Worm (Caenorhabditis elegans) whole organism, L2 larva: Measurements from ENCODE around the gene svh-1.

ENCODE experiments used
- R02D3.7 ChIP-seq: fragments of 150-350 bp; optimal IDR thresholded peaks from 2 replicates; lab custom pipeline; 2014; ENCODE audit warnings: missing biosample characterization, missing genetic modification characterization
- Y55F3AM.14 ChIP-seq: fragments of 200-800 bp; sonication (Bioruptor generic); optimal IDR thresholded peaks from 2 replicates; lab custom pipeline; 2018; ENCODE audit warnings: mild to moderate bottlenecking, missing genetic modification characterization, missing compliant biosample characterization
- ZK546.5 ChIP-seq: sonication (generic microtip); optimal IDR thresholded peaks from 2 replicates; lab custom pipeline; 2017; ENCODE audit warnings: missing biosample characterization, missing genetic modification characterization
- alr-1 ChIP-seq: fragments of 150-350 bp; optimal IDR thresholded peaks from 2 replicates; lab custom pipeline; 2014; ENCODE audit warnings: missing biosample characterization, missing genetic modification characterization
- aly-2 ChIP-seq: fragments of 150-350 bp; optimal IDR thresholded peaks from 2 replicates; lab custom pipeline; 2014; ENCODE audit warnings: missing biosample characterization, missing genetic modification characterization
- ama-1 ChIP-seq: fragments of 150-350 bp; optimal IDR thresholded peaks from 2 replicates; lab custom pipeline; 2018; ENCODE audit warnings: inconsistent platforms
- crh-2 ChIP-seq: sonication (generic microtip); optimal IDR thresholded peaks from 2 replicates; lab custom pipeline; 2017; ENCODE audit warnings: missing biosample characterization, missing genetic modification characterization
- dmd-4 ChIP-seq: sonication (generic microtip); optimal IDR thresholded peaks from 2 replicates; lab custom pipeline; 2017; ENCODE audit warnings: missing biosample characterization, missing genetic modification characterization
- elt-1 ChIP-seq: fragments of 150-350 bp; optimal IDR thresholded peaks from 2 replicates; lab custom pipeline; 2014; ENCODE audit warnings: missing biosample characterization, missing genetic modification characterization
- elt-3 ChIP-seq: sonication (generic microtip); optimal IDR thresholded peaks from 2 replicates; lab custom pipeline; 2017; ENCODE audit warnings: missing biosample characterization, missing genetic modification characterization
- fos-1 ChIP-seq: fragments of 150-350 bp; optimal IDR thresholded peaks from 2 replicates; lab custom pipeline; 2014; ENCODE audit warnings: missing biosample characterization, missing genetic modification characterization
- lin-11 ChIP-seq: fragments of 150-350 bp; sonication (generic microtip); optimal IDR thresholded peaks from 2 replicates; lab custom pipeline; 2014; ENCODE audit warnings: missing biosample characterization, missing genetic modification characterization, inconsistent platforms, mixed read lengths
- lin-39 ChIP-seq: fragments of 150-350 bp; optimal IDR thresholded peaks from 2 replicates; lab custom pipeline; 2014; ENCODE audit warnings: missing biosample characterization, missing genetic modification reagents, missing genetic modification characterization
- mab-5 ChIP-seq: fragments of 150-350 bp; optimal IDR thresholded peaks from 2 replicates; lab custom pipeline; 2014; ENCODE audit warnings: missing biosample characterization, missing genetic modification characterization
- mdl-1 ChIP-seq, 2 experiments: fragments of 150-350 bp in 1 of 2; sonication (generic microtip) in 1 of 2; optimal IDR thresholded peaks; 2 replicates each; lab custom pipeline; 2017; ENCODE audit warnings: missing biosample characterization in 2 of 2, missing genetic modification characterization in 2 of 2
- nhr-10 ChIP-seq: sonication (generic microtip); optimal IDR thresholded peaks from 2 replicates; lab custom pipeline; 2017; ENCODE audit warnings: missing biosample characterization, missing genetic modification characterization
- nhr-11 ChIP-seq: fragments of 150-350 bp; optimal IDR thresholded peaks from 2 replicates; lab custom pipeline; 2014; ENCODE audit warnings: missing biosample characterization, missing genetic modification characterization
- nhr-12 ChIP-seq: fragments of 150-350 bp; optimal IDR thresholded peaks from 2 replicates; lab custom pipeline; 2014; ENCODE audit warnings: missing biosample characterization, missing genetic modification characterization
- nhr-129 ChIP-seq: fragments of 150-350 bp; optimal IDR thresholded peaks from 2 replicates; lab custom pipeline; 2014; ENCODE audit warnings: missing biosample characterization, missing genetic modification characterization
- nhr-21 ChIP-seq: fragments of 150-350 bp; optimal IDR thresholded peaks from 2 replicates; lab custom pipeline; 2014; ENCODE audit warnings: missing biosample characterization, missing genetic modification characterization
- nhr-237 ChIP-seq: fragments of 150-350 bp; optimal IDR thresholded peaks from 2 replicates; lab custom pipeline; 2014; ENCODE audit warnings: missing biosample characterization, missing genetic modification characterization
- nhr-25 ChIP-seq: fragments of 150-350 bp; sonication (generic microtip); optimal IDR thresholded peaks from 3 replicates; lab custom pipeline; 2014; ENCODE audit warnings: missing biosample characterization, missing genetic modification characterization
- nhr-6 ChIP-seq: fragments of 150-350 bp; optimal IDR thresholded peaks from 2 replicates; lab custom pipeline; 2014; ENCODE audit warnings: missing biosample characterization, missing genetic modification characterization
- nhr-77 ChIP-seq: fragments of 150-350 bp; optimal IDR thresholded peaks from 2 replicates; lab custom pipeline; 2014; ENCODE audit warnings: missing biosample characterization, missing genetic modification characterization
- sem-4 ChIP-seq: fragments of 150-350 bp; optimal IDR thresholded peaks from 2 replicates; lab custom pipeline; 2014; ENCODE audit warnings: missing biosample characterization, missing genetic modification reagents, missing genetic modification characterization
- skn-1 ChIP-seq: sonication (generic microtip); optimal IDR thresholded peaks from 2 replicates; lab custom pipeline; 2017; ENCODE audit warnings: missing biosample characterization, missing genetic modification characterization
- sma-3 ChIP-seq: sonication (generic microtip); optimal IDR thresholded peaks from 2 replicates; lab custom pipeline; 2016; ENCODE audit warnings: missing genetic modification reagents, missing genetic modification characterization, missing compliant biosample characterization
- sma-9 ChIP-seq, 2 experiments: fragments of 150-350 bp in 1 of 2; sonication (generic microtip) in 1 of 2; optimal IDR thresholded peaks; 2 replicates each; lab custom pipeline; 2014 to 2016; ENCODE audit warnings: missing genetic modification characterization in 2 of 2, mild to moderate bottlenecking in 1 of 2, missing biosample characterization in 1 of 2, missing compliant biosample characterization in 1 of 2, missing genetic modification reagents in 1 of 2, moderate library complexity in 1 of 2
- snpc-4 ChIP-seq: fragments of 150-350 bp; optimal IDR thresholded peaks from 2 replicates; lab custom pipeline; 2014; ENCODE audit warnings: missing biosample characterization, missing genetic modification characterization
- unc-62 ChIP-seq: fragments of 150-350 bp; optimal IDR thresholded peaks from 2 replicates; lab custom pipeline; 2014; ENCODE audit warnings: missing biosample characterization, missing genetic modification reagents, missing genetic modification characterization
- zag-1 ChIP-seq: fragments of 150-350 bp; optimal IDR thresholded peaks from 2 replicates; lab custom pipeline; 2014; ENCODE audit warnings: missing biosample characterization, missing genetic modification characterization
- ztf-1 ChIP-seq: fragments of 200-800 bp; sonication (Bioruptor generic); conservative IDR thresholded peaks from 2 replicates; pipeline ENCODE4 v1.3.6; 2022; ENCODE audit warnings: missing genetic modification characterization, missing compliant biosample characterization
- ztf-11 ChIP-seq: sonication (generic microtip); optimal IDR thresholded peaks from 2 replicates; lab custom pipeline; 2017; ENCODE audit warnings: missing biosample characterization, missing genetic modification characterization
- ztf-4 ChIP-seq: fragments of 150-350 bp; optimal IDR thresholded peaks from 2 replicates; lab custom pipeline; 2014; ENCODE audit warnings: missing biosample characterization, missing genetic modification characterization

svh-1 gene

DNA sequence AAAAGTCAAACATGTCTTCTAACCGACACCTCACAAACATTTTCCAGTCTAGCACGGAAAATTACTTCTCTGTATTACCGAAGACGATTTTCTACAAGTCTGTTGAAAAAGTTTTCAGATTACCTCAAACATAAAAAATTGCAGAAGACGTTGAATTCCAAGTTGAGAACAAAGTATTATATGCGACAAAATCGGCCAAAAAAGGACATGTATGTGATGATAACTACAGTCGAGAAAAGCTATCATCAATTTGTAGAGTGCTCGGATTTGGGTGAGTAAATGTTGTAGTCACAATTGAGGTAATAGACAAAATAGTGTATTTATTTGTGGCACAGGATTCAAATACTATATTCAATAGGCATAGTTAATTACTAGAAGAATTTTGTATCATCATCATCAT lies 2.4 kb downstream of the svh-1 start:
- TF ChIP-seq nhr-77 (no peak), dmd-4 (tag; lab: Kevin White, UChicago) (no peak), nhr-129 (tag; lab: Kevin White, UChicago) (no peak), ztf-11 (tag; lab: Kevin White, UChicago) (no peak), nhr-10 (tag; lab: Kevin White, UChicago) (no peak), elt-3 (tag; lab: Kevin White, UChicago) (no peak), aly-2 (tag; lab: Kevin White, UChicago) (no peak), crh-2 (tag; lab: Kevin White, UChicago) (no peak), nhr-6 (no peak), sma-3 (GFP tag; lab: Kevin White, UChicago) (no peak), fos-1 (no peak), R02D3.7 (tag; lab: Kevin White, UChicago) (no peak), nhr-21 (tag; lab: Kevin White, UChicago) (no peak), unc-62 (GFP tag; lab: Kevin White, UChicago) (no peak), ztf-1 (GFP tag; lab: Robert Waterston, UW) (no peak), alr-1 (no peak), mdl-1 (tag; optimal IDR thresholded peaks at IDR 0.05; lab: Kevin White, UChicago) (no peak), nhr-25 (no peak)

DNA sequence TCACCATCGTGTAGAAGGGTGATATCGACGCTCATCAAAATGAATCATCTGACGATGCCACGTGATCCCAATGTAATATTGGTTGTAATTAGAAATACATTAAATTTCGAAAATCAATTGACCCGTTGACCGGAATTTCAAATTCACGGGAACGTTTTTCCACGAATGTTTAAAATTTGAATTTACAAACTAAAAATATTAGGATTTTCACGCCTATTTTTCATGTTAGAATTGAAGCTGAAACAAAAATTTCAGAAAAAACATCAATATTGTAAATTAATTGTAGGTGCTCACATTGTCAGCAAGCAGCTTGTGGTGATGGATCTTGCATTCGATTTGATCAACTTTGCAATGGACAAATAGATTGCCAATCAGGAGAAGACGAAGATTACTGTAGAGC lies 3.9 kb downstream of the svh-1 start, which contains the start of gene C07G1.6:
TSS of gene C07G1.6 (minus strand) at position 101 of the 400 bp plus-strand sequence.
- no peak for TF ChIP-seq alr-1
- TF ChIP-seq lin-39 (tag; lab: Kevin White, UChicago) = no peak
- no peak for TF ChIP-seq nhr-10 (tag; lab: Kevin White, UChicago)
- TF ChIP-seq, all 48 proteins: peak for 0

DNA sequence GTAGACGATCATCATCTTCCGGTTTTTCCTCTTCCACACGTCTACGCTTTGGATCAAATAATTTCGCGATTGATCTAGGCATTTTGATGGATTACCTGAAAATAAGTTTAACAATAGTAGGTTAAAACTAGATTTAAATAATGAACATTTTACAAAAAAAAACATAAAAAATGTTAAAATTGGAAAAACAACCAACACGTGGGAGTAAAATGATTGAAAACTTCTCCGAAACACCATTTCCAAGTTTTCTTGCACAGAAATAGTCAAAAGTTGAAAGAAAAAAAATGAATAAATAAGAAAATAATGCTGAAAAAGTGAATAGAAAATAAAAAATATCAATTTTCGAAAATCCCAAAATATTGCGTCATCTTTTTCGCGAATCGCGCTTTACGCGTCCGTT lies 5.3 kb downstream of the svh-1 start, which contains the start of gene C07G1.7:
TSS of gene C07G1.7 (minus strand) at position 101 of the 400 bp plus-strand sequence.
- TF ChIP-seq ama-1 (lab: Kevin White, UChicago) = no peak
- TF ChIP-seq ztf-4 (tag; lab: Kevin White, UChicago) = no peak

DNA sequence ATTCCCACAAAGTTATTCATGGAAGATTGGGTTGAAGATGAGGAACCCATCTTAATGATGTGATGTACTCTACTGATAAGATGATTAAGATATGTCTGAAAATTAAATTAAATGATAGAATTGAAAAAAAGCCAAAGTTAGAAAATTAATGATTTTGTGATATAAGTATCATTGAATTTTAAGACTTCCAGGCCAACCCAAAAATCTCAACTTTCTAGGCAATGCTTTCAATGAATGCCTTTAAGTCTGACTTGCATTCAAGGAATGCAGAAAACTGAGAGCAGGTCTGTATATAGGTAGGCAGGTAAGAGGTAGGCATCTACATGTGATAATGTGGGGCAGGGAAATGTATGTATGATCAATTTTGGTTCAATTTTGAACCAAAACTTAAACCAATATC lies 13.6 kb downstream of the svh-1 start, which contains the start of gene ocr-2:
TSS of gene ocr-2 (minus strand) at position 101 of the 400 bp plus-strand sequence.
- TF ChIP-seq nhr-12 (tag; lab: Kevin White, UChicago) (no peak), nhr-21 (tag; lab: Kevin White, UChicago) (no peak), elt-1 (tag; lab: Kevin White, UChicago) (no peak), skn-1 (tag; lab: Kevin White, UChicago) (no peak), Y55F3AM.14 (GFP tag; lab: Kevin White, UChicago) (no peak), sma-9 (GFP tag; optimal IDR thresholded peaks at IDR 0.05; lab: Kevin White, UChicago) (no peak), sma-9 (tag; optimal IDR thresholded peaks at IDR 0.05; lab: Kevin White, UChicago) (no peak), nhr-11 (tag; lab: Kevin White, UChicago) (no peak), lin-11 (tag; lab: Kevin White, UChicago) (no peak), nhr-237 (tag; lab: Kevin White, UChicago) (no peak), snpc-4 (tag; lab: Kevin White, UChicago) (no peak), mab-5 (no peak), elt-3 (tag; lab: Kevin White, UChicago) (no peak), zag-1 (tag; lab: Kevin White, UChicago) (no peak), sem-4 (tag; lab: Kevin White, UChicago) (no peak)

DNA sequence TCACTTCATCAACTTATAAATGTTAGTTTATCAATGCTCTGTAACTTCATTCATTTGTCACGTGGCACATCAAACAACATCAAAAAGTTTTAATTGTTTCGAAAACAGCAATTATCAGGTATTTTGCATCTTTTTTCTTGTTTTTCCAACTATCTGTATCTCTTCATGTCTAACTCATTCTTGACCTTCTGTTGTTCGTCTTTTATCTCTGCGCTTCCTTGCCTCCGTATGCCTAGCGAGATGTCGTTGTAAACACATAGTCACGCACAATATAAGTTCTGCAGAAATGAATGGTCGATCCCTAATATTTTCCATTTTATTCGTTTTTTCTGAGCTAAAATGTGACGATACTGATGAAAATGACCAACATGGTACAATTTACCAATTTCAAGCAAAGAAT lies 15.5 kb downstream of the svh-1 start, which contains the start of gene gpx-6:
TSS of gene gpx-6 (plus strand) at position 257 of the 400 bp plus-strand sequence.
- TF ChIP-seq zag-1 (tag; lab: Kevin White, UChicago) (no peak), nhr-11 (tag; lab: Kevin White, UChicago) (no peak), ZK546.5 (no peak), lin-39 (tag; lab: Kevin White, UChicago) (no peak), sem-4 (tag; lab: Kevin White, UChicago) (no peak), mdl-1 (tag; optimal IDR thresholded peaks at IDR 0.05; lab: Kevin White, UChicago) (no peak), sma-9 (GFP tag; optimal IDR thresholded peaks at IDR 0.05; lab: Kevin White, UChicago) (no peak), sma-9 (tag; optimal IDR thresholded peaks at IDR 0.05; lab: Kevin White, UChicago) (no peak), nhr-25 (no peak)
